Fruit fly (Drosophila melanogaster): ENCODE measurements around the gene CG4174.

Gene CG4174

DNA sequence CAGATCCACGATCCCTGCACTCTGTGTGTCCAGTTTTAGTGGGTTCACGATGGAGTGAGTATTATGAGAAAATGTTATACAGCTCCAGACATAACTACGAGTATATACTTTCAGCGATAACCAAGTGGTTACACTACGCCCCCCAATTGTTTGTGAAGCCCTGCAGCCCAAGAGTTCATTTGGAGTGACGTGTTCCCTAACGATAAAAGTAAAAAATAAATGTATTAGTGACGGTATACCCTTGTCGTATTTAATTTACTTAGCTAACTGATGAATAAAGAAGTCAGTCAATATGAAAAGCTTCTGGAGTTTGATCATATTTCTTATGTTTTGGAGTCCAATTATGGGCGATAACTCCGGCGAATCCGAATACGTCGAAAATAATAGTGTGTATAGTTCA, 10.6 kb downstream of the CG4174 start, which contains the start of gene CG18231:
Gene CG18231 (plus strand): TSS at position 301 of the 400 bp plus-strand sequence.
- TF ChIP-seq insv (optimal IDR thresholded peaks at IDR 0.05) (no peak), Sin3A (optimal IDR thresholded peaks at IDR 0.05) (no peak), h (optimal IDR thresholded peaks at IDR 0.05) (no peak), psq (optimal IDR thresholded peaks at IDR 0.05) (no peak), ttk (optimal IDR thresholded peaks at IDR 0.05) (no peak), Myc (optimal IDR thresholded peaks at IDR 0.05) (no peak)

DNA sequence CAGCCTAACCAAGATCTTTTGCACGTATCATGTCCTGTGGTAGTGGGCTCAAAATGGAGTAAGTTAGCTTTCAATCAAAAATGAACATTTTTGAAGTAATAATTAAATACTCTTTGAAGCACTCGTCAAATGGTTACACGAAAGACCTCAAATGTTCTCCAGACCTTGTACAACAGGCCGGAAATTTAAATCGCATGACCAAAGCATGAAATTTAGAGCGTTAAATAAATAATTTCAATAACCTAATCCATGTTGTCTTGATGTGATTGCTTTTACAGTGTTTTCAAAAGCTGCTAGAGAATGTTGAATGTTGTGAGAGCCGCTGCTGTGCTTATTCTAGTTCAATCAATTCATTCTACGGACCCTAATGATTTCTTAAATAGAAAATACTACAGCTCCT, 12.6 kb downstream of the CG4174 start, which contains the start of gene CG18233:
Gene CG18233 (plus strand): TSS at position 301 of the 400 bp plus-strand sequence.
- TF ChIP-seq Sin3A (optimal IDR thresholded peaks at IDR 0.05) (no peak), ttk (optimal IDR thresholded peaks at IDR 0.05) (no peak)

DNA sequence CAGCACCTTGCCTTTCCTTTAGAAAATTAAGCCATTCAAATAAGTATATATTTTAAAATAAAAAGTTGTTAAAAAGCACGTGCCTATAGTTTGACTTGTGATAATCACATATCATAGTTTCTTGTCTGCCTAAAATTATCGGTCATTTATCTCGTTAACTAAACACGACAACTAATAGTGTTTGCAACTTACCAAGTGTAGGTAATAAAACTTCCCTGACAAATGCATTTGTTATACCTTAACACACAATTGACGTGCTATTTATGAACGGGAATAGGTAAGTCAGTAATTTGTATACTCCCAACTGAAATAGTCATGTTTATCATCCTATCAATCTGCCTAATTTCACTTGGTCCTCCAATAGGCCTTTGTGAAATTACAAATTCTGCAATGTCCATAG, 14.6 kb downstream of the CG4174 start, which contains the start of gene CG18234:
Gene CG18234 (plus strand): TSS at position 301 of the 400 bp plus-strand sequence.
- TF ChIP-seq Myc (optimal IDR thresholded peaks at IDR 0.05) (no peak), Sin3A (optimal IDR thresholded peaks at IDR 0.05) (no peak), h (optimal IDR thresholded peaks at IDR 0.05) (no peak), ttk (optimal IDR thresholded peaks at IDR 0.05) (no peak), insv (optimal IDR thresholded peaks at IDR 0.05) (no peak)

DNA sequence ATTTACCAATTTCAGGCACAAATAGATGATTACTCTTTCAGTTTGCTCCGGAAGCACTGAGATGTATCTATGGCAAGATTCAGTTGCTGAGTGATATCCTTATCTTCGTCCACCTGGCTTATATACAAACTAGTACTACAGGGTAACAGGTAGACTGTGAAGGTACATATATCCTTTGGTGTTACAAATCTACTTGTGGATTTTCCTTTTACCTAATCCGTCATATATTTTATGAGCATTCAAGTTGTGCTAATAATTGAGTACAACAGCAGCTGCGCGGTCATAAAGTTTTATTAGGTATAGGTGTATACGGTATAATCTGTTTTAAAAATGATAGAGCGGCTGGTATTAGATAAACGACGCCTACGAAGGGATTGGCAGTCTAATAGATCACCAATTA, 24.1 kb downstream of the CG4174 start, which contains the start of gene term:
Gene term (minus strand): TSS at position 101 of the 400 bp plus-strand sequence.
- TF ChIP-seq psq (optimal IDR thresholded peaks at IDR 0.05) (no peak), Sin3A (optimal IDR thresholded peaks at IDR 0.05) (no peak)

dm6 chr3L:18588387-18588786, 29.4 kb downstream of the CG4174 start, which contains the start of gene CG7271:
Gene CG7271 (plus strand): TSS chr3L:18588759.
- no peak for TF ChIP-seq psq (optimal IDR thresholded peaks at IDR 0.05)
- no peak for TF ChIP-seq h (optimal IDR thresholded peaks at IDR 0.05)
- TF ChIP-seq ttk (optimal IDR thresholded peaks at IDR 0.05): no peak

- TF ChIP-seq psq (optimal IDR thresholded peaks at IDR 0.05) (no peak), insv (optimal IDR thresholded peaks at IDR 0.05) (no peak), ttk (optimal IDR thresholded peaks at IDR 0.05) (no peak), h (optimal IDR thresholded peaks at IDR 0.05) (no peak), Sin3A (optimal IDR thresholded peaks at IDR 0.05) (no peak), Myc (optimal IDR thresholded peaks at IDR 0.05) (no peak)
Measured at dm6 chr3L:18559958-18560357, 57.8 kb downstream of the CG4174 start, which contains the start of gene AstC-R1. Gene AstC-R1 (plus strand): TSS chr3L:18560258.
